Worm (Caenorhabditis elegans) whole organism, late embryonic: ENCODE results near the gene F18C5.5.

Experiments
- C08G9.2 ChIP-seq: sonication (generic microtip); optimal IDR thresholded peaks from 2 replicates; lab custom pipeline; 2016; ENCODE audit warnings: mild to moderate bottlenecking, missing genetic modification characterization, moderate library complexity, missing compliant biosample characterization
- C38D4.7 ChIP-seq: fragments of 200-800 bp; sonication (Bioruptor generic); optimal IDR thresholded peaks from 2 replicates; lab custom pipeline; 2018; ENCODE audit warnings: mild to moderate bottlenecking, missing genetic modification characterization, moderate library complexity, missing compliant biosample characterization
- F13H6.1 ChIP-seq: sonication (generic microtip); optimal IDR thresholded peaks from 2 replicates; lab custom pipeline; 2016; ENCODE audit warnings: missing genetic modification characterization, missing compliant biosample characterization
- K02D7.2 ChIP-seq: sonication (generic microtip); optimal IDR thresholded peaks from 2 replicates; lab custom pipeline; 2017; ENCODE audit warnings: mild to moderate bottlenecking, missing genetic modification characterization, missing compliant biosample characterization
- K09A11.1 ChIP-seq: sonication (generic microtip); optimal IDR thresholded peaks from 2 replicates; lab custom pipeline; 2017; ENCODE audit warnings: antibody characterized with exemption, mild to moderate bottlenecking, missing genetic modification characterization, missing compliant biosample characterization; ENCODE audit not compliant: insufficient read depth
- Y22D7AL.16 ChIP-seq: sonication (generic microtip); optimal IDR thresholded peaks from 2 replicates; lab custom pipeline; 2016; ENCODE audit warnings: missing genetic modification characterization, missing compliant biosample characterization
- ahr-1 ChIP-seq: sonication (generic microtip); optimal IDR thresholded peaks from 2 replicates; lab custom pipeline; 2016; ENCODE audit warnings: missing genetic modification characterization, missing compliant biosample characterization
- ceh-14 ChIP-seq: sonication (generic microtip); optimal IDR thresholded peaks from 2 replicates; lab custom pipeline; 2016; ENCODE audit warnings: missing genotype, missing genetic modification characterization, missing compliant biosample characterization
- ceh-18 ChIP-seq: sonication (generic microtip); optimal IDR thresholded peaks from 2 replicates; lab custom pipeline; 2016; ENCODE audit warnings: missing genetic modification characterization, missing compliant biosample characterization
- ceh-19 ChIP-seq: fragments of 200-800 bp; sonication (Bioruptor generic); optimal IDR thresholded peaks from 2 replicates; lab custom pipeline; 2018; ENCODE audit warnings: mild to moderate bottlenecking, missing genetic modification characterization, missing compliant biosample characterization
- ceh-22 ChIP-seq: sonication (generic microtip); optimal IDR thresholded peaks from 2 replicates; lab custom pipeline; 2017; ENCODE audit warnings: missing biosample characterization, missing genetic modification characterization
- ceh-31 ChIP-seq: sonication (generic microtip); optimal IDR thresholded peaks from 2 replicates; lab custom pipeline; 2016; ENCODE audit warnings: missing genetic modification characterization, missing compliant biosample characterization
- ceh-34 ChIP-seq: sonication (generic microtip); optimal IDR thresholded peaks from 2 replicates; lab custom pipeline; 2016; ENCODE audit warnings: mild to moderate bottlenecking, missing genetic modification characterization, missing compliant biosample characterization
- ceh-9 ChIP-seq: sonication (generic microtip); optimal IDR thresholded peaks from 2 replicates; lab custom pipeline; 2016; ENCODE audit warnings: mild to moderate bottlenecking, missing genetic modification characterization, inconsistent platforms, missing compliant biosample characterization
- dmd-4 ChIP-seq: sonication (generic microtip); optimal IDR thresholded peaks from 2 replicates; lab custom pipeline; 2016; ENCODE audit warnings: borderline replicate concordance, missing genetic modification characterization, missing compliant biosample characterization
- eyg-1 ChIP-seq: sonication (generic microtip); optimal IDR thresholded peaks from 2 replicates; lab custom pipeline; 2016; ENCODE audit warnings: missing genotype, missing genetic modification characterization, missing compliant biosample characterization
- fkh-10 ChIP-seq: fragments of 150-350 bp; optimal IDR thresholded peaks from 2 replicates; lab custom pipeline; 2014; ENCODE audit warnings: missing biosample characterization, missing genetic modification reagents, missing genetic modification characterization
- fkh-6 ChIP-seq: sonication (generic microtip); optimal IDR thresholded peaks from 2 replicates; lab custom pipeline; 2016; ENCODE audit warnings: missing genetic modification characterization, missing compliant biosample characterization
- hlh-13 ChIP-seq: fragments of 200-800 bp; sonication (Bioruptor generic); optimal IDR thresholded peaks from 2 replicates; lab custom pipeline; 2018; ENCODE audit warnings: mild to moderate bottlenecking, missing genetic modification characterization, missing compliant biosample characterization
- hlh-30 ChIP-seq: sonication (generic microtip); optimal IDR thresholded peaks from 2 replicates; lab custom pipeline; 2017; ENCODE audit warnings: antibody characterized with exemption, missing genetic modification characterization, missing compliant biosample characterization; ENCODE audit not compliant: insufficient read depth
- hlh-6 ChIP-seq: sonication (generic microtip); optimal IDR thresholded peaks from 2 replicates; lab custom pipeline; 2016; ENCODE audit warnings: missing genotype, missing genetic modification characterization, missing compliant biosample characterization
- hlh-8 ChIP-seq: sonication (generic microtip); optimal IDR thresholded peaks from 2 replicates; lab custom pipeline; 2016; ENCODE audit warnings: missing genotype, missing genetic modification characterization, missing compliant biosample characterization
- lin-11 ChIP-seq: fragments of 200-800 bp; sonication (Bioruptor generic); optimal IDR thresholded peaks from 2 replicates; lab custom pipeline; 2018; ENCODE audit warnings: mild to moderate bottlenecking, missing genetic modification characterization, missing compliant biosample characterization
- nhr-11 ChIP-seq: fragments of 150-350 bp; optimal IDR thresholded peaks from 2 replicates; lab custom pipeline; 2014; ENCODE audit warnings: missing biosample characterization, missing genetic modification characterization
- pag-3 ChIP-seq: sonication (generic microtip); optimal IDR thresholded peaks from 2 replicates; lab custom pipeline; 2016; ENCODE audit warnings: missing compliant biosample characterization, missing genetic modification characterization, borderline replicate concordance
- pat-9 ChIP-seq: fragments of 200-800 bp; sonication (Bioruptor generic); optimal IDR thresholded peaks from 2 replicates; lab custom pipeline; 2018; ENCODE audit warnings: mild to moderate bottlenecking, missing genetic modification characterization, moderate library complexity, missing compliant biosample characterization
- pha-2 ChIP-seq: sonication (generic microtip); optimal IDR thresholded peaks from 2 replicates; lab custom pipeline; 2017; ENCODE audit warnings: mild to moderate bottlenecking, missing genetic modification characterization, missing compliant biosample characterization
- pqm-1 ChIP-seq: sonication (generic microtip); optimal IDR thresholded peaks from 2 replicates; lab custom pipeline; 2016; ENCODE audit warnings: missing genetic modification characterization, missing compliant biosample characterization
- pros-1 ChIP-seq: fragments of 150-350 bp; optimal IDR thresholded peaks from 2 replicates; lab custom pipeline; 2014; ENCODE audit warnings: missing biosample characterization, missing genetic modification reagents, missing genetic modification characterization
- sox-4 ChIP-seq: sonication (generic microtip); optimal IDR thresholded peaks from 2 replicates; lab custom pipeline; 2017; ENCODE audit warnings: mild to moderate bottlenecking, missing genetic modification characterization, inconsistent platforms, missing compliant biosample characterization
- tbx-2 ChIP-seq: sonication (generic microtip); optimal IDR thresholded peaks from 2 replicates; lab custom pipeline; 2016; ENCODE audit warnings: missing genetic modification characterization, missing compliant biosample characterization
- unc-86 ChIP-seq: sonication (generic microtip); optimal IDR thresholded peaks from 2 replicates; lab custom pipeline; 2016; ENCODE audit warnings: missing genetic modification characterization, missing compliant biosample characterization

F18C5.5 gene

ce11 chrII:6566628-6567180 is at the start of gene F18C5.5, which contains the start of gene F18C5.9:
F18C5.5 (minus strand) TSS chrII:6566728.
F18C5.9 (plus strand) TSS chrII:6567130.
- TF ChIP-seq pat-9 (no peak), K02D7.2 (tag; lab: Kevin White, UChicago) (no peak), pros-1 (tag; lab: Kevin White, UChicago) (no peak), tbx-2 (tag; lab: Kevin White, UChicago) (no peak), lin-11 (tag; lab: Kevin White, UChicago) (no peak), fkh-6 (tag; lab: Kevin White, UChicago) (no peak), C38D4.7 (GFP tag; lab: Kevin White, UChicago) (no peak), hlh-30 (tag; lab: Kevin White, UChicago) (no peak), nhr-11 (no peak), sox-4 (tag; lab: Kevin White, UChicago) (no peak), ceh-9 (tag; lab: Kevin White, UChicago) (no peak), fkh-10 (GFP tag; lab: Kevin White, UChicago) (no peak), C08G9.2 (tag; lab: Kevin White, UChicago) (no peak), ceh-19 (GFP tag; lab: Kevin White, UChicago) (no peak), ceh-14 (tag; lab: Kevin White, UChicago) (no peak), ceh-18 (tag; lab: Kevin White, UChicago) (no peak)

DNA sequence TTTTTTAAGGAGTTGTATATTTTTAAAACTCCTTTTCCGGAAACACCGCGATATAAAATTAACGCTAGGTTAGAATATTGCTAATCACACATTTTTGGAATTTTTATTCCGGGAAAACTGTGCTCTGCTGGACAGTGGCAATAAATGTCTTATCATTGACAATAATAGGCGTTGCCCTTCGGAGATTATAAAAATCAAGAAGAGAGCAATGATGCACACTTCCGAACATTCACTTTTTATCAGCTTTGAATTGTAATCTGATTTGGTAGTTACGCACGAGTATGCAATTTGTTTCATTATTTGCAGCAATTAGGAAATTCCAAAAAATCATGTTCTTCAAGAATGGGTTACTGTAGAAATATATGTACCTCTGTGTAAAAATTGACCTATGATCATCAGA is 49.6 kb upstream of the F18C5.5 start:
- no peak for TF ChIP-seq pqm-1 (tag; lab: Kevin White, UChicago)
- no peak for TF ChIP-seq ceh-9 (tag; lab: Kevin White, UChicago)
- no peak for TF ChIP-seq ceh-22 (tag; lab: Kevin White, UChicago)
- no peak for TF ChIP-seq hlh-6 (tag; lab: Kevin White, UChicago)
- no peak for TF ChIP-seq unc-86 (tag; lab: Kevin White, UChicago)
- TF ChIP-seq lin-11 (tag; lab: Kevin White, UChicago): no peak
- no peak for TF ChIP-seq eyg-1 (tag; lab: Kevin White, UChicago)

ce11 chrII:6615232-6616029 is 48.9 kb upstream of the F18C5.5 start:
- TF ChIP-seq ahr-1: no peak
- TF ChIP-seq C08G9.2 (tag; lab: Kevin White, UChicago): no peak
- TF ChIP-seq nhr-11: no peak
- no peak for TF ChIP-seq ceh-9 (tag; lab: Kevin White, UChicago)
- no peak for TF ChIP-seq ceh-14 (tag; lab: Kevin White, UChicago)
- no peak for TF ChIP-seq ceh-31 (tag; lab: Kevin White, UChicago)

ce11 chrII:6614500-6614899 is 48.0 kb upstream of the F18C5.5 start:
- no peak for TF ChIP-seq Y22D7AL.16 (tag; lab: Kevin White, UChicago)
- no peak for TF ChIP-seq fkh-10 (GFP tag; lab: Kevin White, UChicago)
- TF ChIP-seq hlh-13 (GFP tag; lab: Kevin White, UChicago): no peak
- TF ChIP-seq pha-2 (tag; lab: Kevin White, UChicago): no peak
- TF ChIP-seq ceh-34 (tag; lab: Kevin White, UChicago): no peak
- TF ChIP-seq dmd-4 (tag; lab: Kevin White, UChicago): no peak
- TF ChIP-seq ceh-9 (tag; lab: Kevin White, UChicago): no peak
- no peak for TF ChIP-seq F13H6.1 (tag; lab: Kevin White, UChicago)
- no peak for TF ChIP-seq hlh-8 (tag; lab: Kevin White, UChicago)
- no peak for TF ChIP-seq K09A11.1 (tag; lab: Kevin White, UChicago)
- no peak for TF ChIP-seq unc-86 (tag; lab: Kevin White, UChicago)
- no peak for TF ChIP-seq pag-3 (tag; lab: Kevin White, UChicago)
- no peak for TF ChIP-seq ceh-31 (tag; lab: Kevin White, UChicago)
